Fruit fly (Drosophila melanogaster) whole organism, wandering third instar larva: ENCODE results near the gene Ugt303B2.

ENCODE experiments used
- HLH106 ChIP-seq: fragments of 200-800 bp; optimal IDR thresholded peaks from 3 replicates; lab custom pipeline; 2019; ENCODE audit warnings: missing biosample characterization, mild to moderate bottlenecking, missing genetic modification characterization, moderate library complexity
- foxo ChIP-seq, 2 experiments: fragments of 200-800 bp; sonication (Bioruptor generic); optimal IDR thresholded peaks; 2 replicates in 1 of 2; 3 replicates in 1 of 2; lab custom pipeline; 2016 to 2017; ENCODE audit warnings: missing biosample characterization in 2 of 2, missing genetic modification characterization in 2 of 2

Gene Ugt303B2

DNA sequence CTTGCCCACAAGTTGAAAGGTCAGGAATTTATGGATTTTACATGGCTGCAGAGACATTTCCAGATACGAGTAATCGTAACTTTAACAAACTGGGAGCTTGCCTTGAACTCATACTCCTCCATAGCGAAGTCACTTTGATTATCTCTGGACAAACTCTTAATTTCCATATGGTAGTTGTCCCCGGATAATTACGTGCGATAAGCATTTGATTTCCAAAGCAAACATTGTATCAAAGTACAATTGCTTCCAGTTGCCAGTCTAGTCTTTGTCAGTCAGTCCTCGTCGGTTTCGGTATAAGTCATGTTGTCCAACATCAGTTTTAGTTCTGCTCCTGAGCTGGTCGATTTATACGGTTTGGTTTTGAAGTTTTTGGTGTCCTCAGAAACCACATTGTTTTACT lies 51.5 kb downstream of the Ugt303B2 start, which contains the start of gene Ir94h:
Gene Ir94h, plus strand, starts transcription at position 301 of the 400 bp plus-strand sequence.
- TF ChIP-seq foxo (GFP tag; optimal IDR thresholded peaks at IDR 0.05; lab: Kevin White, UChicago) (no peak), HLH106 (no peak)
- TF ChIP-seq, all 38 proteins: peak for 0
